Fruit fly (Drosophila melanogaster) whole organism, wandering third instar larva: Measurements from ENCODE around the gene CG8206.

Experiments used
- CG32264 ChIP-seq: fragments of 200-800 bp; sonication (Bioruptor generic); optimal IDR thresholded peaks from 2 replicates; lab custom pipeline; 2016; ENCODE audit warnings: missing biosample characterization, missing genetic modification characterization
- Dfd ChIP-seq: fragments of >200 bp; optimal IDR thresholded peaks from 2 replicates; lab custom pipeline; 2017; ENCODE audit warnings: missing biosample characterization, missing genetic modification characterization
- Dif ChIP-seq: fragments of 200-275, 200-300 bp; sonication (Bioruptor generic); optimal IDR thresholded peaks from 2 replicates; lab custom pipeline; 2018; ENCODE audit warnings: missing biosample characterization, missing genetic modification characterization; ENCODE audit not compliant: partially characterized antibody
- GATAd ChIP-seq: sonication (Bioruptor generic); optimal IDR thresholded peaks from 2 replicates; lab custom pipeline; 2016; ENCODE audit warnings: missing biosample characterization, missing genetic modification characterization
- HLH106 ChIP-seq: fragments of 200-800 bp; optimal IDR thresholded peaks from 3 replicates; lab custom pipeline; 2019; ENCODE audit warnings: missing biosample characterization, mild to moderate bottlenecking, missing genetic modification characterization, moderate library complexity
- Hnf4 ChIP-seq: fragments of 200-800 bp; sonication (Bioruptor generic); optimal IDR thresholded peaks from 2 replicates; lab custom pipeline; 2016; ENCODE audit warnings: missing biosample characterization, mild to moderate bottlenecking, missing genetic modification characterization
- Hr78 ChIP-seq: fragments of >200 bp; optimal IDR thresholded peaks from 2 replicates; lab custom pipeline; 2017; ENCODE audit warnings: missing biosample characterization, missing genetic modification characterization
- Hr83 ChIP-seq: fragments of 200-300 bp; sonication (Bioruptor generic); optimal IDR thresholded peaks from 2 replicates; lab custom pipeline; 2016; ENCODE audit warnings: missing biosample characterization, mild to moderate bottlenecking, missing genetic modification characterization, moderate library complexity; ENCODE audit not compliant: poor library complexity, severe bottlenecking
- Jra ChIP-seq: sonication (Bioruptor generic); optimal IDR thresholded peaks from 2 replicates; lab custom pipeline; 2016; ENCODE audit warnings: missing biosample characterization, missing genetic modification characterization
- Mio ChIP-seq: sonication (Bioruptor generic); optimal IDR thresholded peaks from 2 replicates; lab custom pipeline; 2016; ENCODE audit warnings: missing biosample characterization, missing genetic modification characterization
- Myc ChIP-seq: fragments of >200 bp; optimal IDR thresholded peaks from 2 replicates; lab custom pipeline; 2017
- N ChIP-seq: fragments of >200 bp; optimal IDR thresholded peaks from 2 replicates; lab custom pipeline; 2018; ENCODE audit warnings: missing biosample characterization, missing external identifiers, missing genetic modification characterization
- OdsH ChIP-seq: fragments of 200-800 bp; sonication (Bioruptor generic); optimal IDR thresholded peaks from 2 replicates; lab custom pipeline; 2016; ENCODE audit warnings: missing biosample characterization, mild to moderate bottlenecking, missing genetic modification characterization
- Rel ChIP-seq, 2 experiments: fragments of 200-800 bp; sonication (Bioruptor generic) in 1 of 2; optimal IDR thresholded peaks; 2 replicates in 1 of 2; 3 replicates in 1 of 2; lab custom pipeline; 2016 to 2019; ENCODE audit warnings: mild to moderate bottlenecking in 2 of 2, missing biosample characterization in 2 of 2, missing genetic modification characterization in 2 of 2, moderate library complexity in 1 of 2
- Sp1 ChIP-seq: fragments of 200-800 bp; sonication (Bioruptor generic); optimal IDR thresholded peaks from 3 replicates; lab custom pipeline; 2019; ENCODE audit warnings: missing biosample characterization, mild to moderate bottlenecking, missing genetic modification characterization, moderate library complexity
- Vsx2 ChIP-seq: fragments of 200-300, 225-300 bp; sonication (Bioruptor generic); optimal IDR thresholded peaks from 2 replicates; lab custom pipeline; 2018; ENCODE audit warnings: missing biosample characterization, missing genetic modification characterization; ENCODE audit not compliant: partially characterized antibody
- brk ChIP-seq: fragments of 200-800 bp; sonication (Bioruptor generic); optimal IDR thresholded peaks from 2 replicates; lab custom pipeline; 2016; ENCODE audit warnings: missing biosample characterization, mild to moderate bottlenecking, missing genetic modification characterization
- dl ChIP-seq, 2 experiments: fragments of 175-275, 200-275 bp in 1 of 2; fragments of 200-275 bp in 1 of 2; sonication (Bioruptor generic); optimal IDR thresholded peaks; lab custom pipeline; 2018; ENCODE audit warnings: mild to moderate bottlenecking in 2 of 2, missing biosample characterization in 2 of 2, missing genetic modification characterization in 2 of 2, moderate library complexity in 2 of 2; ENCODE audit not compliant: partially characterized antibody in 2 of 2, insufficient read depth in 1 of 2
- dmrt93B ChIP-seq: fragments of 200-800 bp; sonication (Bioruptor generic); optimal IDR thresholded peaks from 2 replicates; lab custom pipeline; 2018; ENCODE audit warnings: missing biosample characterization, mild to moderate bottlenecking, missing genetic modification characterization
- dsf ChIP-seq: sonication (Bioruptor generic); optimal IDR thresholded peaks from 2 replicates; lab custom pipeline; 2016; ENCODE audit warnings: missing biosample characterization, missing genetic modification characterization, borderline replicate concordance
- ey ChIP-seq: fragments of 200-800 bp; sonication (Bioruptor generic); optimal IDR thresholded peaks from 2 replicates; lab custom pipeline; 2016; ENCODE audit warnings: missing biosample characterization, missing genetic modification characterization
- foxo ChIP-seq, 2 experiments: fragments of 200-800 bp; sonication (Bioruptor generic); optimal IDR thresholded peaks; 2 replicates in 1 of 2; 3 replicates in 1 of 2; lab custom pipeline; 2016 to 2017; ENCODE audit warnings: missing biosample characterization in 2 of 2, missing genetic modification characterization in 2 of 2
- fru ChIP-seq: fragments of 200-800 bp; sonication (Bioruptor generic); optimal IDR thresholded peaks from 3 replicates; lab custom pipeline; 2016; ENCODE audit warnings: missing biosample characterization, mild to moderate bottlenecking, missing genetic modification characterization
- jim ChIP-seq: fragments of 175-275, 200-325 bp; sonication (Bioruptor generic); optimal IDR thresholded peaks from 2 replicates; lab custom pipeline; 2016; ENCODE audit warnings: missing biosample characterization, mild to moderate bottlenecking, missing genetic modification characterization
- lola ChIP-seq: fragments of >200 bp; optimal IDR thresholded peaks from 2 replicates; lab custom pipeline; 2017; ENCODE audit warnings: missing biosample characterization, missing genetic modification characterization
- pan ChIP-seq: fragments of >200 bp; optimal IDR thresholded peaks from 2 replicates; lab custom pipeline; 2017
- psq ChIP-seq: fragments of 200-800 bp; sonication (Bioruptor generic); optimal IDR thresholded peaks from 3 replicates; lab custom pipeline; 2017; ENCODE audit warnings: missing biosample characterization, mild to moderate bottlenecking, missing genetic modification characterization, moderate library complexity
- rgr ChIP-seq: fragments of 200-800 bp; sonication (Bioruptor generic); optimal IDR thresholded peaks from 3 replicates; lab custom pipeline; 2016; ENCODE audit warnings: missing biosample characterization, mild to moderate bottlenecking, missing genetic modification characterization
- sage ChIP-seq: fragments of 200-800 bp; sonication (Bioruptor generic); optimal IDR thresholded peaks from 2 replicates; lab custom pipeline; 2016; ENCODE audit warnings: missing biosample characterization, mild to moderate bottlenecking, missing genetic modification characterization
- sv ChIP-seq: fragments of 200-800 bp; sonication (Bioruptor generic); optimal IDR thresholded peaks from 3 replicates; lab custom pipeline; 2016; ENCODE audit warnings: missing biosample characterization, missing genetic modification characterization
- usp ChIP-seq: fragments of >200 bp; optimal IDR thresholded peaks from 2 replicates; lab custom pipeline; 2017; ENCODE audit warnings: missing biosample characterization, missing genetic modification characterization
- woc ChIP-seq: sonication (Bioruptor generic); optimal IDR thresholded peaks from 2 replicates; lab custom pipeline; 2016; ENCODE audit warnings: missing biosample characterization, mild to moderate bottlenecking, missing genetic modification characterization

Gene CG8206

dm6 chrX:15758692-15759240 lies 19.7 kb downstream of the CG8206 start:
- TF ChIP-seq fru (GFP tag; lab: Kevin White, UChicago) = peak; percentile 6
- TF ChIP-seq Myc = no peak

- TF ChIP-seq lola (GFP tag; lab: Kevin White, UChicago) (no peak), Myc (no peak), psq (GFP tag; lab: Kevin White, UChicago) (no peak), Mio (no peak)
Measured at dm6 chrX:15759752-15760446, 20.9 kb downstream of the CG8206 start.

dm6 chrX:15760447-15761297 lies 21.6 kb downstream of the CG8206 start, which contains the start of the genes Graf and mRpL3:
Graf (minus strand) TSS chrX:15760733.
mRpL3 (plus strand) TSS chrX:15761248.
- no peak for TF ChIP-seq OdsH (GFP tag; lab: Kevin White, UChicago)
- peak; percentile 84 for TF ChIP-seq N (GFP tag; lab: Kevin White, UChicago)
- peak; percentile 97 for TF ChIP-seq fru (GFP tag; lab: Kevin White, UChicago)
- TF ChIP-seq rgr (GFP tag; lab: Kevin White, UChicago) = no peak
- peak; percentile 74 for TF ChIP-seq Hr78
- peak; percentile 71 for TF ChIP-seq woc (GFP tag; lab: Kevin White, UChicago)

- TF ChIP-seq Rel (GFP tag; optimal IDR thresholded peaks at IDR 0.05; lab: Kevin White, UChicago) (no peak), Rel (tag; optimal IDR thresholded peaks at IDR 0.05; lab: Kevin White, UChicago) (peak; percentile 6), rgr (GFP tag; lab: Kevin White, UChicago) (no peak), Mio (no peak), Hnf4 (GFP tag; lab: Kevin White, UChicago) (no peak), ey (GFP tag; lab: Kevin White, UChicago) (no peak)
Measured at dm6 chrX:15761298-15761640, 22.2 kb downstream of the CG8206 start.

dm6 chrX:15762723-15763122 lies 23.7 kb downstream of the CG8206 start, which contains the start of gene Polr3A:
Polr3A (plus strand) TSS chrX:15762956.
- TF ChIP-seq foxo (GFP tag; optimal IDR thresholded peaks at IDR 0.05; lab: Kevin White, UChicago) (no peak), brk (GFP tag; lab: Kevin White, UChicago) (no peak), rgr (GFP tag; lab: Kevin White, UChicago) (no peak), psq (GFP tag; lab: Kevin White, UChicago) (no peak), Vsx2 (GFP tag; lab: Kevin White, UChicago) (no peak), GATAd (no peak), sage (GFP tag; lab: Kevin White, UChicago) (no peak), Jra (GFP tag; lab: Kevin White, UChicago) (no peak), jim (GFP tag; lab: Kevin White, UChicago) (no peak), Hr78 (no peak), CG32264 (GFP tag; lab: Kevin White, UChicago) (no peak), dsf (GFP tag; lab: Kevin White, UChicago) (no peak), sv (no peak), ey (GFP tag; lab: Kevin White, UChicago) (no peak), woc (GFP tag; lab: Kevin White, UChicago) (no peak)

dm6 chrX:15766395-15766866 lies 27.4 kb downstream of the CG8206 start, which contains the start of gene CG8952:
CG8952 (minus strand) TSS chrX:15766445.
- TF ChIP-seq Dfd (GFP tag; lab: Kevin White, UChicago) (no peak), CG32264 (GFP tag; lab: Kevin White, UChicago) (no peak), Hr83 (GFP tag; lab: Kevin White, UChicago) (no peak), Sp1 (GFP tag; lab: Kevin White, UChicago) (no peak), jim (GFP tag; lab: Kevin White, UChicago) (no peak), Dif (GFP tag; lab: Kevin White, UChicago) (no peak), Hr78 (no peak), usp (GFP tag; lab: Kevin White, UChicago) (no peak), fru (GFP tag; lab: Kevin White, UChicago) (no peak), Myc (no peak), foxo (GFP tag; optimal IDR thresholded peaks at IDR 0.05; lab: Kevin White, UChicago) (no peak), dl (GFP tag; optimal IDR thresholded peaks at IDR 0.05; lab: Kevin White, UChicago; ENCODE audit: insufficient read depth in 1 of 2, partially characterized antibody in 2 of 2) (no peak), dmrt93B (GFP tag; lab: Kevin White, UChicago) (no peak), HLH106 (tag; lab: Kevin White, UChicago) (no peak), pan (lab: Kevin White, UChicago) (no peak), Vsx2 (GFP tag; lab: Kevin White, UChicago) (no peak), lola (GFP tag; lab: Kevin White, UChicago) (no peak), OdsH (GFP tag; lab: Kevin White, UChicago) (no peak), Mio (no peak)
